Worm (Caenorhabditis elegans): ENCODE results near the gene fbxb-91.

The fbxb-91 gene

DNA sequence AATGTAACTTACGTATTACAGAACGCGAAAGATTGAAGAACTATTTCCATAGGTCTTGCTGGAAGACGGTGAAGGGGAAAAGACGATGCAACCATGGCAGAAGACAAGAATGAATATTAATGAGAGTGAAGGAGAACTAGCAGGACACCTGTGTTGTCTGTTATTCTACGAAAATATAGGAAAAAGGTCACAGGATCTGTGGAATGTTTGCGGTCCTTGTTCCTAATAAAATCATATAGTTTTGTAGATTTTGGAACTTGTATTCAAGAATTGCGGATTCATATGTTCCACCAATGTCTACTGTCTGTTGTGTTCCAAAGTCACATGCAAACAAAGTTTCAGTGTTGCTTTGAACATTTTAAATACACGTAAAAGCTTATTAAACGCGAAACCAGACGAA is 1.6 kb upstream of the fbxb-91 start, which contains the start of gene sdz-11:
sdz-11 (minus strand) TSS at position 101 of the 400 bp plus-strand sequence.
- TF ChIP-seq nhr-28 (tag; optimal IDR thresholded peaks at IDR 0.05) = no peak
- no peak for TF ChIP-seq ceh-32 (tag; optimal IDR thresholded peaks at IDR 0.05; ENCODE audit: poor library complexity)
- TF ChIP-seq aha-1 (tag) = peak; percentile 56
- TF ChIP-seq unc-62 (GFP tag; optimal IDR thresholded peaks at IDR 0.05 in 1 of 2) = peak in 1 of 2 experiments; percentile 33
- TF ChIP-seq unc-62 (tag; optimal IDR thresholded peaks at IDR 0.05) = no peak

ce11 chrII:3748719-3749118 is 1.9 kb downstream of the fbxb-91 start, which contains the start of gene fbxb-90:
Gene fbxb-90, minus strand, starts transcription at chrII:3748819.
- TF ChIP-seq unc-62 (GFP tag; optimal IDR thresholded peaks at IDR 0.05 in 1 of 2) = peak in 1 of 2 experiments; percentile 11
- TF ChIP-seq unc-62 (tag; optimal IDR thresholded peaks at IDR 0.05) = no peak
- TF ChIP-seq mxl-3 (GFP tag; optimal IDR thresholded peaks at IDR 0.05) = no peak

- TF ChIP-seq skn-1 (tag; optimal IDR thresholded peaks at IDR 0.05) = no peak
- no peak for TF ChIP-seq nhr-48 (tag; optimal IDR thresholded peaks at IDR 0.05)
- no peak for TF ChIP-seq rbr-2 (tag; optimal IDR thresholded peaks at IDR 0.05)
- no peak for TF ChIP-seq Y5F2A.4 (GFP tag; optimal IDR thresholded peaks at IDR 0.05)
- no peak for TF ChIP-seq mdt-29 (GFP tag; IDR thresholded peaks at IDR 0.05)
- no peak for TF ChIP-seq ama-1 (optimal IDR thresholded peaks at IDR 0.05)
- no peak for TF ChIP-seq mxl-2 (GFP tag; conservative IDR thresholded peaks at IDR 0.05)
- no peak for TF ChIP-seq lin-29 (GFP tag; IDR thresholded peaks at IDR 0.05)
- no peak for TF ChIP-seq madf-5 (GFP tag; IDR thresholded peaks at IDR 0.05)
- no peak for TF ChIP-seq aha-1 (tag)
- TF ChIP-seq ceh-62 (tag; optimal IDR thresholded peaks at IDR 0.05) = no peak
- TF ChIP-seq hmg-1.1 (GFP tag; IDR thresholded peaks at IDR 0.05) = no peak
- TF ChIP-seq mdl-1 (tag; optimal IDR thresholded peaks at IDR 0.05) = no peak
- no peak for TF ChIP-seq gei-8 (GFP tag; optimal IDR thresholded peaks at IDR 0.05)
- no peak for TF ChIP-seq vab-7 (GFP tag; IDR thresholded peaks at IDR 0.05)
- TF ChIP-seq dpl-1 (GFP tag; optimal IDR thresholded peaks at IDR 0.05) = no peak
- no peak for TF ChIP-seq hlh-30 (tag; optimal IDR thresholded peaks at IDR 0.05; ENCODE audit: insufficient read depth)
- TF ChIP-seq lin-39 (tag; optimal IDR thresholded peaks at IDR 0.05) = no peak
Measured at ce11 chrII:3747405-3747804, 3.2 kb downstream of the fbxb-91 start, which contains the start of gene fbxb-92. Gene fbxb-92, minus strand, starts transcription at chrII:3747505.

- TF ChIP-seq nhr-28 (tag; optimal IDR thresholded peaks at IDR 0.05) (peak; percentile 91), saeg-2 (GFP tag; IDR thresholded peaks at IDR 0.05) (no peak), hlh-11 (tag; optimal IDR thresholded peaks at IDR 0.05) (peak; percentile 51), dmd-6 (GFP tag; IDR thresholded peaks at IDR 0.05) (peak; percentile 58), pqm-1 (tag; optimal IDR thresholded peaks at IDR 0.05) (peak; percentile 50), snpc-1.2 (GFP tag; IDR thresholded peaks at IDR 0.05) (no peak), hmg-1.1 (GFP tag; IDR thresholded peaks at IDR 0.05) (0 out of 2 replicates have a peak, but pooled peaks have one; percentile 36), nhr-102 (tag; optimal IDR thresholded peaks at IDR 0.05) (peak; percentile 74), daf-16 (GFP tag; optimal IDR thresholded peaks at IDR 0.05) (no peak), daf-16 (tag; optimal IDR thresholded peaks at IDR 0.05) (peak; percentile 64), unc-62 (GFP tag; optimal IDR thresholded peaks at IDR 0.05 in 1 of 2) (peak in 1 of 2 experiments; percentile 97), unc-62 (tag; optimal IDR thresholded peaks at IDR 0.05) (no peak), hlh-30 (tag; optimal IDR thresholded peaks at IDR 0.05; ENCODE audit: insufficient read depth) (no peak), madf-9 (GFP tag; conservative IDR thresholded peaks at IDR 0.05) (no peak), duxl-1 (tag; optimal IDR thresholded peaks at IDR 0.05; ENCODE audit: poor library complexity) (peak; percentile 76), hif-1 (tag; optimal IDR thresholded peaks at IDR 0.05) (no peak), nhr-77 (tag; optimal IDR thresholded peaks at IDR 0.05) (peak; percentile 13), mdl-1 (tag; optimal IDR thresholded peaks at IDR 0.05) (peak in 1 of 2 experiments; percentile 22), pha-4 (GFP tag; IDR thresholded peaks at IDR 0.05) (no peak), pha-4 (tag; optimal IDR thresholded peaks at IDR 0.05) (no peak), dmd-9 (GFP tag; IDR thresholded peaks at IDR 0.05) (no peak)
Measured at ce11 chrII:3743684-3744200, 6.8 kb downstream of the fbxb-91 start, which contains the start of gene nta-1. Gene nta-1, minus strand, starts transcription at chrII:3743814.

Measured in whole organism, L4 larva.